Worm (Caenorhabditis elegans) whole organism, young adult: Measurements from ENCODE around the gene srt-4.

Experiments
- B0336.3 ChIP-seq: fragments of 200-800 bp; sonication (Bioruptor generic); IDR thresholded peaks from 2 replicates; pipeline ENCODE4 v1.3.6; 2022; ENCODE audit warnings: missing genetic modification characterization, missing compliant biosample characterization
- F39B2.1 ChIP-seq: fragments of 200-800 bp; sonication (Bioruptor generic); IDR thresholded peaks from 2 replicates; pipeline ENCODE4 v1.3.6; 2022; ENCODE audit warnings: missing genetic modification reagents, missing genetic modification characterization, missing compliant biosample characterization
- T26A5.8 ChIP-seq: sonication (generic microtip); optimal IDR thresholded peaks from 2 replicates; lab custom pipeline; 2016; ENCODE audit warnings: missing genetic modification characterization, missing compliant biosample characterization
- Y53F4B.3 ChIP-seq: fragments of 200-800 bp; sonication (Bioruptor generic); IDR thresholded peaks from 2 replicates; pipeline ENCODE4 v1.3.6; 2022; ENCODE audit warnings: missing genetic modification reagents, missing genetic modification characterization, missing compliant biosample characterization
- Y67H2A.10 ChIP-seq: fragments of 200-800 bp; sonication (Bioruptor generic); conservative IDR thresholded peaks from 2 replicates; pipeline ENCODE4 v1.3.6; 2022; ENCODE audit warnings: missing genetic modification reagents, missing genetic modification characterization, missing compliant biosample characterization
- Y79H2A.3 ChIP-seq: fragments of 200-800 bp; sonication (Bioruptor generic); conservative IDR thresholded peaks from 2 replicates; pipeline ENCODE4 v1.3.6; 2022; ENCODE audit warnings: missing genetic modification reagents, missing genetic modification characterization, missing compliant biosample characterization
- Y95B8A.8 ChIP-seq: fragments of 200-800 bp; sonication (Bioruptor generic); IDR thresholded peaks from 2 replicates; pipeline ENCODE4 v1.3.6; 2022; ENCODE audit warnings: missing genetic modification reagents, missing genetic modification characterization, missing compliant biosample characterization
- ama-1 ChIP-seq, 3 experiments: fragments of 150-350 bp in 1 of 3; sonication (generic microtip) in 2 of 3; optimal IDR thresholded peaks; 2 replicates each; lab custom pipeline; 2014 to 2018; ENCODE audit warnings: missing biosample characterization in 2 of 3, missing genetic modification characterization in 2 of 3, missing genetic modification reagents in 2 of 3
- athp-1 ChIP-seq: sonication (generic microtip); optimal IDR thresholded peaks from 2 replicates; lab custom pipeline; 2017; ENCODE audit warnings: mild to moderate bottlenecking, missing genetic modification characterization, missing compliant biosample characterization
- attf-3 ChIP-seq: fragments of 200-800 bp; sonication (Bioruptor generic); conservative IDR thresholded peaks from 2 replicates; pipeline ENCODE4 v1.3.6; 2022; ENCODE audit warnings: missing genetic modification reagents, missing genetic modification characterization, missing compliant biosample characterization
- attf-6 ChIP-seq: fragments of 200-800 bp; sonication (Bioruptor generic); IDR thresholded peaks from 2 replicates; pipeline ENCODE4 v1.3.6; 2022; ENCODE audit warnings: missing genetic modification reagents, missing genetic modification characterization, missing compliant biosample characterization
- ccch-3 ChIP-seq: fragments of 200-800 bp; sonication (Bioruptor generic); optimal IDR thresholded peaks from 2 replicates; lab custom pipeline; 2018; ENCODE audit warnings: mild to moderate bottlenecking, missing genetic modification characterization, missing compliant biosample characterization
- cebp-1 ChIP-seq, 2 experiments: fragments of 200-800 bp in 1 of 2; sonication (Bioruptor generic) in 1 of 2; sonication (generic microtip) in 1 of 2; IDR thresholded peaks in 1 of 2; optimal IDR thresholded peaks in 1 of 2; 2 replicates each; pipeline versions ENCODE4 v1.3.6 to Lab custom; 2017 to 2022; ENCODE audit warnings: missing compliant biosample characterization in 2 of 2, missing genetic modification characterization in 2 of 2, mild to moderate bottlenecking in 1 of 2, missing genetic modification reagents in 1 of 2, moderate library complexity in 1 of 2
- cebp-2 ChIP-seq: fragments of 200-800 bp; sonication (Bioruptor generic); IDR thresholded peaks from 2 replicates; pipeline ENCODE4 v1.3.6; 2022; ENCODE audit warnings: missing genetic modification characterization, missing compliant biosample characterization
- ceh-79 ChIP-seq: sonication (generic microtip); optimal IDR thresholded peaks from 2 replicates; lab custom pipeline; 2017; ENCODE audit warnings: mild to moderate bottlenecking, missing genetic modification characterization, missing compliant biosample characterization
- ceh-91 ChIP-seq: fragments of 200-800 bp; sonication (Bioruptor generic); IDR thresholded peaks from 2 replicates; pipeline ENCODE4 v1.3.6; 2022; ENCODE audit warnings: missing genetic modification reagents, missing genetic modification characterization, missing compliant biosample characterization
- chd-7 ChIP-seq: sonication (generic microtip); optimal IDR thresholded peaks from 2 replicates; lab custom pipeline; 2016; ENCODE audit warnings: mild to moderate bottlenecking, missing genetic modification characterization, moderate library complexity, missing compliant biosample characterization
- dpff-1 ChIP-seq: sonication (generic microtip); optimal IDR thresholded peaks from 2 replicates; lab custom pipeline; 2017; ENCODE audit warnings: mild to moderate bottlenecking, missing genetic modification characterization, missing compliant biosample characterization
- egl-44 ChIP-seq: fragments of 200-800 bp; sonication (Bioruptor generic); IDR thresholded peaks from 2 replicates; pipeline ENCODE4 v1.3.6; 2022; ENCODE audit warnings: missing genetic modification reagents, missing genetic modification characterization, missing compliant biosample characterization
- hmg-1.2 ChIP-seq: fragments of 200-800 bp; sonication (Bioruptor generic); IDR thresholded peaks from 2 replicates; pipeline ENCODE4 v1.3.6; 2022; ENCODE audit warnings: missing genetic modification reagents, missing genetic modification characterization, missing compliant biosample characterization
- hsf-1 ChIP-seq: fragments of 200-800 bp; sonication (Bioruptor generic); IDR thresholded peaks from 2 replicates; pipeline ENCODE4 v1.3.6; 2022; ENCODE audit warnings: missing genetic modification reagents, missing genetic modification characterization, missing compliant biosample characterization
- let-607 ChIP-seq, 2 experiments: fragments of 200-800 bp in 1 of 2; sonication (Bioruptor generic) in 1 of 2; sonication (generic microtip) in 1 of 2; optimal IDR thresholded peaks; 2 replicates each; lab custom pipeline; 2016 to 2018; ENCODE audit warnings: mild to moderate bottlenecking in 2 of 2, missing compliant biosample characterization in 2 of 2, missing genetic modification characterization in 2 of 2, moderate library complexity in 2 of 2, missing genotype in 1 of 2
- lsl-1 ChIP-seq: fragments of 200-800 bp; sonication (Bioruptor generic); optimal IDR thresholded peaks from 2 replicates; lab custom pipeline; 2018; ENCODE audit warnings: mild to moderate bottlenecking, missing genetic modification characterization, moderate library complexity, missing compliant biosample characterization
- madf-10 ChIP-seq: sonication (generic microtip); optimal IDR thresholded peaks from 2 replicates; lab custom pipeline; 2016; ENCODE audit warnings: mild to moderate bottlenecking, missing genetic modification characterization, missing compliant biosample characterization
- madf-6 ChIP-seq: fragments of 200-800 bp; sonication (Bioruptor generic); IDR thresholded peaks from 2 replicates; pipeline ENCODE4 v1.3.6; 2022; ENCODE audit warnings: missing genetic modification reagents, missing genetic modification characterization, missing compliant biosample characterization
- madf-8 ChIP-seq: fragments of 200-800 bp; sonication (Bioruptor generic); conservative IDR thresholded peaks from 2 replicates; pipeline ENCODE4 v1.3.6; 2022; ENCODE audit warnings: missing genetic modification reagents, missing genetic modification characterization, missing compliant biosample characterization
- mcd-1 ChIP-seq: fragments of 200-800 bp; sonication (Bioruptor generic); IDR thresholded peaks from 2 replicates; pipeline ENCODE4 v1.3.6; 2022; ENCODE audit warnings: missing genetic modification reagents, missing genetic modification characterization, missing compliant biosample characterization
- nfyb-1 ChIP-seq: fragments of 200-800 bp; sonication (Bioruptor generic); IDR thresholded peaks from 2 replicates; pipeline ENCODE4 v1.3.6; 2022; ENCODE audit warnings: missing genetic modification reagents, missing genetic modification characterization, missing compliant biosample characterization
- nhr-120 ChIP-seq: fragments of 200-800 bp; sonication (Bioruptor generic); IDR thresholded peaks from 2 replicates; pipeline ENCODE4 v1.3.6; 2022; ENCODE audit warnings: missing genetic modification characterization, missing compliant biosample characterization
- nhr-80 ChIP-seq: sonication (generic microtip); optimal IDR thresholded peaks from 2 replicates; lab custom pipeline; 2016; ENCODE audit warnings: missing genetic modification characterization, missing compliant biosample characterization
- nhr-90 ChIP-seq: sonication (generic microtip); optimal IDR thresholded peaks from 2 replicates; lab custom pipeline; 2016; ENCODE audit warnings: missing genotype, mild to moderate bottlenecking, missing genetic modification characterization, missing compliant biosample characterization
- pha-4 ChIP-seq: fragments of 150-350 bp; sonication (generic microtip); optimal IDR thresholded peaks from 2 replicates; lab custom pipeline; 2014; ENCODE audit warnings: missing biosample characterization, missing genetic modification reagents, missing genetic modification characterization
- repo-1 ChIP-seq: sonication (generic microtip); optimal IDR thresholded peaks from 2 replicates; lab custom pipeline; 2017; ENCODE audit warnings: mild to moderate bottlenecking, missing genetic modification characterization, missing compliant biosample characterization
- sdz-38 ChIP-seq: sonication (generic microtip); optimal IDR thresholded peaks from 2 replicates; lab custom pipeline; 2016; ENCODE audit warnings: missing genotype, missing genetic modification characterization, missing compliant biosample characterization
- sea-2 ChIP-seq: fragments of 200-800 bp; sonication (Bioruptor generic); IDR thresholded peaks from 2 replicates; pipeline ENCODE4 v1.3.6; 2022; ENCODE audit warnings: missing genetic modification characterization, missing compliant biosample characterization
- snpc-1.1 ChIP-seq: sonication (generic microtip); optimal IDR thresholded peaks from 2 replicates; lab custom pipeline; 2017; ENCODE audit warnings: missing genetic modification characterization, mild to moderate bottlenecking, missing compliant biosample characterization, antibody characterized with exemption, moderate library complexity, missing genotype, missing genetic modification reagents; ENCODE audit not compliant: insufficient read depth
- sptf-2 ChIP-seq: fragments of 200-800 bp; sonication (Bioruptor generic); optimal IDR thresholded peaks from 2 replicates; lab custom pipeline; 2018; ENCODE audit warnings: mild to moderate bottlenecking, missing genetic modification characterization, missing compliant biosample characterization
- tlf-1 ChIP-seq: fragments of 200-800 bp; sonication (Bioruptor generic); optimal IDR thresholded peaks from 2 replicates; lab custom pipeline; 2018; ENCODE audit warnings: mild to moderate bottlenecking, missing genetic modification characterization, missing compliant biosample characterization
- zfh-2 ChIP-seq: fragments of 200-800 bp; sonication (Bioruptor generic); conservative IDR thresholded peaks from 2 replicates; pipeline ENCODE4 v1.3.6; 2022; ENCODE audit warnings: missing genetic modification reagents, missing genetic modification characterization, missing compliant biosample characterization
- ztf-22 ChIP-seq: fragments of 200-800 bp; sonication (Bioruptor generic); optimal IDR thresholded peaks from 2 replicates; lab custom pipeline; 2018; ENCODE audit warnings: mild to moderate bottlenecking, missing genetic modification characterization, moderate library complexity, missing compliant biosample characterization
- ztf-25 ChIP-seq: fragments of 200-800 bp; sonication (Bioruptor generic); IDR thresholded peaks from 2 replicates; pipeline ENCODE4 v1.3.6; 2022; ENCODE audit warnings: missing genetic modification reagents, missing genetic modification characterization, missing compliant biosample characterization
- ztf-26 ChIP-seq: sonication (generic microtip); optimal IDR thresholded peaks from 2 replicates; lab custom pipeline; 2017; ENCODE audit warnings: missing genetic modification characterization, missing compliant biosample characterization
- ztf-28 ChIP-seq: fragments of 200-800 bp; sonication (Bioruptor generic); IDR thresholded peaks from 2 replicates; pipeline ENCODE4 v1.3.6; 2022; ENCODE audit warnings: missing genetic modification reagents, missing genetic modification characterization, missing compliant biosample characterization
- ztf-3 ChIP-seq: fragments of 200-800 bp; sonication (Bioruptor generic); optimal IDR thresholded peaks from 2 replicates; lab custom pipeline; 2018; ENCODE audit warnings: mild to moderate bottlenecking, missing genetic modification characterization, missing compliant biosample characterization
- ztf-6 ChIP-seq: fragments of 200-800 bp; sonication (Bioruptor generic); IDR thresholded peaks from 2 replicates; pipeline ENCODE4 v1.3.6; 2022; ENCODE audit warnings: missing genetic modification reagents, missing genetic modification characterization, missing compliant biosample characterization

srt-4 gene

DNA sequence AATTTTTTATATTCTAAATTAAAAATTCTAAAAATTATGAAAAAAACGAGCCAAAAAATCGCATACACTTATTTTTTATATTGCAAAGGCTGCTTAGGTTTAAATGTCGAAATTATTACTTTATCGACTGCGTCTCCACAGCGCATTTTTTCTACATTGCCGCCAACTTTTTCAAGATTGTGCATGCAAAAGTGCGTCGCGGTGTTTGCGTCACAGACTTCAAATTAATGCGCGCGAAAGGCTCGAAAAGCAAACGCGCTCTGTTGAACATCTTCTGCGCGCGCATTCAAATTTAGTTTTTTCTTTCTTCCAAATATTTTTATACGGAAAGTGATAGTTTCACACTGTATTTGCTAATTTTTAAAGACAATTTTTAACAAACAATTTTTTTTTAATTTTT is 22.8 kb downstream of the srt-4 start (continued):
- TF ChIP-seq Y95B8A.8 (GFP tag; lab: Robert Waterston, UW) = peak; percentile 79; the same call in 1 of the 2 replicates
- no peak for TF ChIP-seq ccch-3 (GFP tag; lab: Kevin White, UChicago)
- peak; percentile 35 for TF ChIP-seq nhr-80 (tag; lab: Kevin White, UChicago)
- TF ChIP-seq tlf-1 (GFP tag; lab: Kevin White, UChicago) = peak; percentile 71
- TF ChIP-seq ztf-26 (tag; lab: Kevin White, UChicago) = peak; percentile 56
- TF ChIP-seq ztf-6 = no peak
- TF ChIP-seq nhr-120 (GFP tag; lab: Robert Waterston, UW) = no peak
- TF ChIP-seq ztf-28 (GFP tag; lab: Robert Waterston, UW) = 0 out of 2 replicates have a peak, but pooled peaks have one; percentile 62
- peak; percentile 29 for TF ChIP-seq lsl-1

DNA sequence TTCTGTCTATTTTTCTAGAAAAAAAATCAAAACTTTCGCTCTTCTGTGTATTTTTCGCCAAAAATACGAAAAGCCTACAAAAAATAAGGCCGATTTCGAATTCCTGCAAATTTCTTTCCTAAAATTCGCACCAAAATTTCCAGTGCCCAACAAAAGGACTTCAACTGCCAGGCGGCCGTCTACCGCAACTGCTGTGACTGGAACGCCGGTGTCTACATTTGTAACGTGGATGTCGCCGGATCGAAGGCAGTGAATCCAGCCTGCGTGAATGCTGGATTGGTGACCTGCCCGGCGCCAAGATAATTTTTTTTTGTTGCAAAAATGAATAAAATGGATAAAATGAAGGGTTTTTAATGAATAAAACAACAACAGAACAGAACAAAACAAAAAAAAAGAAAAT is 24.1 kb downstream of the srt-4 start:
- no peak for TF ChIP-seq nhr-90 (tag; lab: Kevin White, UChicago)
- TF ChIP-seq ama-1 (optimal IDR thresholded peaks at IDR 0.05; lab: Kevin White, UChicago) = no peak
- no peak for TF ChIP-seq ama-1 (GFP tag; optimal IDR thresholded peaks at IDR 0.05; lab: Kevin White, UChicago)
- TF ChIP-seq ztf-3 (GFP tag; lab: Kevin White, UChicago) = no peak
- TF ChIP-seq hmg-1.2 = no peak
- no peak for TF ChIP-seq let-607 (tag; optimal IDR thresholded peaks at IDR 0.05; lab: Kevin White, UChicago)
- no peak for TF ChIP-seq B0336.3 (GFP tag; lab: Robert Waterston, UW)
- TF ChIP-seq egl-44 = no peak
- TF ChIP-seq cebp-2 (GFP tag; lab: Robert Waterston, UW) = 0 out of 2 replicates have a peak, but pooled peaks have one; percentile 54
- TF ChIP-seq dpff-1 (tag; lab: Kevin White, UChicago) = no peak
- TF ChIP-seq pha-4 (tag; lab: Kevin White, UChicago) = no peak
- TF ChIP-seq attf-3 (GFP tag; lab: Robert Waterston, UW) = no peak
- no peak for TF ChIP-seq sea-2 (GFP tag; lab: Robert Waterston, UW)
- TF ChIP-seq F39B2.1 (GFP tag; lab: Robert Waterston, UW) = no peak
- TF ChIP-seq hsf-1 (GFP tag; lab: Robert Waterston, UW) = no peak
- TF ChIP-seq attf-6 (GFP tag; lab: Robert Waterston, UW) = no peak
- TF ChIP-seq madf-10 (tag; lab: Kevin White, UChicago) = no peak
- TF ChIP-seq ceh-79 = no peak
- no peak for TF ChIP-seq athp-1 (tag; lab: Kevin White, UChicago)
- peak; percentile 79; the same call in 1 of the 2 replicates for TF ChIP-seq ztf-25 (GFP tag; lab: Robert Waterston, UW)
- no peak for TF ChIP-seq Y67H2A.10 (GFP tag; lab: Robert Waterston, UW)
- TF ChIP-seq mcd-1 (GFP tag; lab: Robert Waterston, UW) = 0 out of 2 replicates have a peak, but pooled peaks have one; percentile 38
- no peak for TF ChIP-seq cebp-1 (GFP tag; IDR thresholded peaks at IDR 0.05; lab: Robert Waterston, UW)
- peak; percentile 4 for TF ChIP-seq cebp-1 (tag; optimal IDR thresholded peaks at IDR 0.05; lab: Kevin White, UChicago)
- no peak for TF ChIP-seq snpc-1.1
- no peak for TF ChIP-seq ztf-6
- TF ChIP-seq T26A5.8 (tag; lab: Kevin White, UChicago) = no peak
- peak; percentile 17 for TF ChIP-seq chd-7 (tag; lab: Kevin White, UChicago)
- TF ChIP-seq sdz-38 (tag; lab: Kevin White, UChicago) = no peak
- TF ChIP-seq ztf-22 (GFP tag; lab: Kevin White, UChicago) = no peak
- TF ChIP-seq Y53F4B.3 (GFP tag; lab: Robert Waterston, UW) = no peak
- TF ChIP-seq madf-8 = no peak
- no peak for TF ChIP-seq zfh-2 (GFP tag; lab: Robert Waterston, UW)
- TF ChIP-seq madf-6 = peak; percentile 36; the same call in 1 of the 2 replicates
- TF ChIP-seq ceh-91 (GFP tag; lab: Robert Waterston, UW) = no peak
- TF ChIP-seq sptf-2 = no peak
- 0 out of 2 replicates have a peak, but pooled peaks have one; percentile 15 for TF ChIP-seq Y79H2A.3 (GFP tag; lab: Robert Waterston, UW)
- no peak for TF ChIP-seq repo-1 (tag; lab: Kevin White, UChicago)
- 0 out of 2 replicates have a peak, but pooled peaks have one; percentile 42 for TF ChIP-seq nfyb-1 (GFP tag; lab: Robert Waterston, UW)
- TF ChIP-seq, all 124 proteins: peak for 8
